Worm (Caenorhabditis elegans) whole organism, L4/young adult: ENCODE data around the gene R08E5.1.

Experiments used
- W03F9.2 ChIP-seq: fragments of 150-350 bp; optimal IDR thresholded peaks from 2 replicates; lab custom pipeline; 2014; ENCODE audit warnings: missing biosample characterization, missing genetic modification characterization
- dao-5 ChIP-seq: sonication (generic microtip); optimal IDR thresholded peaks from 2 replicates; lab custom pipeline; 2016; ENCODE audit warnings: missing genotype, missing genetic modification characterization, moderate library complexity, missing compliant biosample characterization
- him-1 ChIP-seq: sonication (generic microtip); optimal IDR thresholded peaks from 2 replicates; lab custom pipeline; 2016; ENCODE audit warnings: missing genotype, missing genetic modification reagents, missing genetic modification characterization, missing compliant biosample characterization

Gene R08E5.1

ce11 chrV:3790424-3790823 lies 19.1 kb upstream of the R08E5.1 start:
- no peak for TF ChIP-seq him-1
- no peak for TF ChIP-seq dao-5 (tag; lab: Kevin White, UChicago)
- no peak for TF ChIP-seq W03F9.2

DNA sequence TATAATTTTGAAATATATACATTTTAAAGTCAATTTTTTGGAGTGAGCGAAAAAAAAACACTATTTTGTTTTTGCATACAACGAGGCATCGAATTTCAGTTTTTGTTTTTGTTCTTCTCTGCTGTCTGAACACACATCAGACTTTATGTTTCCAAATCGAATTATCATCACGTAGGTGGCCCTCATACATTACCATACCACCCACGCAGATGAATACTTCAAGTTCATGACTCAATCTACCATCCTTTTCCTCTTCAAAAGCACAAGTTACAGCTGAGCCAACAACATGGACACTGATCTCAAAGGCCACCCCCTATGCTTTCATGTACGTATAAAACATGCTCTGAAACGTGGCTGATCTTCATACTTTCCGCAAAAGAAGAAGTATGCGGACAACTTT lies 18.5 kb upstream of the R08E5.1 start, which contains the start of gene R08F11.7:
Gene R08F11.7 (plus strand): TSS at position 301 of the 400 bp plus-strand sequence.
- no peak for TF ChIP-seq dao-5 (tag; lab: Kevin White, UChicago)
- TF ChIP-seq him-1: no peak
- no peak for TF ChIP-seq W03F9.2

- TF ChIP-seq him-1 (no peak), dao-5 (tag; lab: Kevin White, UChicago) (no peak), W03F9.2 (no peak)
Observed at ce11 chrV:3788538-3788937, 17.2 kb upstream of the R08E5.1 start.

DNA sequence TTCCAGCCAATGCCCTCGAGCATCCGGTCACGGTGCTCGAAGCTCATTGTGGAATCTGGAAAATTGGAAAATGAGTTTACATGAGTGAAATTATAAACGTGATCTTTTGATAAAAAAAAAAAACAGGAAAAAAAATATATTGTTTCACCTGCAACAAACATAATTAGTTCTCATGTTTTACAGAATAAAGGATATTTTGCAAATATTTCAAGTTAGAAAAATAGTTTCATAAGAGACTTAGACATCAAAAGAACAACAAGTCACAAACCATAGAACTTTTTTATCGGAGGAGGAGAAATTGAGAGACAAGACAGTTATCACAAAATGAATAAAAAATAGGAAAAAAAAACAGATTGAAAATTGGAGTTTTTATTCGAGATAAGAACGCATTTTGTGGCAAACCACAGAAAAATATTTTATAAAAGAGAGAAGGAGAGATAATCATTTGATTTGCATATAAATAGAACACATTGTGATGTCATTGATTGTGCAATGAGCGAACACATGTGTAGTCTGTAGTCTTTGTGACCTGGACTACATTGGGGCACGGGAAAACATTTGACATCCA lies 12.9 kb upstream of the R08E5.1 start, which contains the start of gene R08F11.1:
Gene R08F11.1 (minus strand): TSS at position 51 of the 568 bp plus-strand sequence.
- TF ChIP-seq dao-5 (tag; lab: Kevin White, UChicago) (no peak), him-1 (no peak), W03F9.2 (no peak)

DNA sequence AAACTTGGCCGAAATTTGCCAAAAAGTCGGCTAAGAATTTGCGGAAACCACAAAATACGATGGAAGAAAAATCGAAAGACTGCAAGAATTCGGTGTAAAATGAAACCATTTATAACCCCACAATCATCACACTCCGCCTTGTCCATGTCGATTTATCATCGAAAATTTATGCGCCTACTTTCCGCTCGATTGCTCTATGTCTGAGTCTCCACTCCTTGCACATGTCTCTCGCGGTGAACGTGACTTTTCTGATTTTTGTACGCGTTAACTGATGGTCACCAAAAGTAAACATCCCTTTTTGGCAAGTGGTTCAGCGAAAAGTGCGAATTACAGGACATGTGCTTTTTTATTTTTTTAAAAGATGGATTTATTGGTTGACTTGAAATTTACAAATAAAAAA lies 5.6 kb upstream of the R08E5.1 start:
- TF ChIP-seq dao-5 (tag; lab: Kevin White, UChicago): no peak
- TF ChIP-seq him-1: no peak
- TF ChIP-seq W03F9.2: no peak

ce11 chrV:3776086-3776589 lies 4.8 kb upstream of the R08E5.1 start, which contains the start of gene cysl-3:
Gene cysl-3, minus strand, starts transcription at chrV:3776136.
- TF ChIP-seq W03F9.2 (no peak), him-1 (no peak), dao-5 (tag; lab: Kevin White, UChicago) (no peak)

DNA sequence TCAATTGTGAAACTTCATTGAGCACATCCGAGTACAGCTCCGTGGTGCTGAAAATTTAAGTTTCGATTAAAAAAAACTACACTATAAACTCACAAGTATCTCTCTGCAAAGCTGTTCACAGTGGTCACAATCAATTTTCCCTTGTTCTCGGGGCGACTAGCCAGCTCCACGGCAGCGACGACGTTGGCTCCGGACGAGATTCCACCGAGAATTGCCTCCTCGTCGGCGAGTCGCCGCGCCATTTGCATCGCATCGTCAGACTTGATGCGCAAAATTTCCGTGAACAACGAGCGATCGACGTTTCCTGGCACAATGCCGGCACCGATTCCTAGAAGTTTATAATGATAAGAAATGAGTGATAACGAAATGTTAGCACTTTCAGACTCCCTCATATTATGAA lies 3.3 kb upstream of the R08E5.1 start:
- TF ChIP-seq W03F9.2 (no peak), dao-5 (tag; lab: Kevin White, UChicago) (no peak), him-1 (no peak)

DNA sequence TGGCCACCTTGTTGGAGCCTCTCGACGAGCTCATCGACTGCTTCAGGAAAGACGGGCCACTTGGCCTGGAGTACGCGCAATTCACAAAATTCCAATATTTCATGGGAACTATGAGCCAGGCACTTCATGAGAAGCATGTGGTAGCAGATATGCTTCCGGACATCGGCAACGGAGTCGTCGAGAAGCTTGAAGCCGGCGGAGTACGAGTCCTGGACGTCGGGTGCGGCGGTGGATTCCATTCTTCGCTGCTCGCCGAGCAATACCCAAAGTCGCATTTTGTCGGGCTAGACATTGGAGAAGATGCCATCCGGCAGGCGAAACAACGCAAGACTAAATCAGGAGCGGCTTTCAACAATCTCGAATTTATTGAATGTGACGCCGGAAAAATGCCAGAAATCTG lies 2.3 kb upstream of the R08E5.1 start:
- TF ChIP-seq him-1 (no peak), dao-5 (tag; lab: Kevin White, UChicago) (no peak), W03F9.2 (no peak)

DNA sequence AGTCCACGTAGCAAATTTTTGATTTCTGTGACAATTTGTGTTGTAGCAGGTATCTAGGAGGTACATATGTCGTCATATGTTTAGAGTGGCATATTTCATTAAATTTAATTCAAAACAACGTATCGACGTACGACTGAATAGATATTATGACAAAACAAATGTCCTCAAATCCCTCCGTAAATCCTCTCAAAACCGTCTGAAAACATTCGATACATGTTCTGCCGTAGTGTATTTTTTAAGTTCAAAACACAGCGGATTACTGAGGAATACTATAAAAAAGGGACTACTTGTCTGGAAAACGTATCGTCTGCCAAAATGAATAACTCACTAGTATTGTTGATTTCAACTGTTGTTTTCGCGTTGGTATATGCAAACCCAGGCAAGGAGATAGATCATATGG lies 3.0 kb downstream of the R08E5.1 start, which contains the start of gene R08E5.4:
Gene R08E5.4 (plus strand): TSS at position 301 of the 400 bp plus-strand sequence.
- TF ChIP-seq dao-5 (tag; lab: Kevin White, UChicago): no peak
- TF ChIP-seq him-1: no peak
- TF ChIP-seq W03F9.2: no peak

ce11 chrV:3766904-3767303 lies 4.4 kb downstream of the R08E5.1 start, which contains the start of gene Y39H10A.1:
Gene Y39H10A.1, plus strand, starts transcription at chrV:3767204.
- TF ChIP-seq him-1: no peak
- no peak for TF ChIP-seq dao-5 (tag; lab: Kevin White, UChicago)
- TF ChIP-seq W03F9.2: no peak

DNA sequence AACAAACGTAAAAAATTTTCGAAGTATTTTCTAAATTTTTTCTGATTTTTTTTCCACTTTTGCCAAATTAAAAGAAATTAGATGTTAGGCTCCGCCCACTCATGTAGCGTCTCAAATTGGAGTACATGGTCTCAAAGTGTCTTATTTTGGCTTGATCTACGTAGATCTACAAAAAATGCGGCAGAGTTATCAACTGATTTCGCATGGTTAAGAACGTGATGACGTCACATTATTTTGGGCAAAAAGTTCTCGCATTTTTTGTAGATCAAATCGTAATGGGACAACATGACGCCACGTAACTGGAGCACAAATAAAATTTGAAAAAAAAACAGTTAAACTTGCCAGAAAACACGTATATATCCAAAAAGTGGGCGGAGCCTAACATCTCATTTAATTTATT lies 9.5 kb downstream of the R08E5.1 start:
- TF ChIP-seq him-1 (no peak), dao-5 (tag; lab: Kevin White, UChicago) (no peak), W03F9.2 (no peak)

ce11 chrV:3760839-3761238 lies 10.5 kb downstream of the R08E5.1 start, which contains the start of gene oac-55:
Gene oac-55, plus strand, starts transcription at chrV:3761139.
- TF ChIP-seq W03F9.2: no peak
- TF ChIP-seq him-1: no peak
- TF ChIP-seq dao-5 (tag; lab: Kevin White, UChicago): no peak

DNA sequence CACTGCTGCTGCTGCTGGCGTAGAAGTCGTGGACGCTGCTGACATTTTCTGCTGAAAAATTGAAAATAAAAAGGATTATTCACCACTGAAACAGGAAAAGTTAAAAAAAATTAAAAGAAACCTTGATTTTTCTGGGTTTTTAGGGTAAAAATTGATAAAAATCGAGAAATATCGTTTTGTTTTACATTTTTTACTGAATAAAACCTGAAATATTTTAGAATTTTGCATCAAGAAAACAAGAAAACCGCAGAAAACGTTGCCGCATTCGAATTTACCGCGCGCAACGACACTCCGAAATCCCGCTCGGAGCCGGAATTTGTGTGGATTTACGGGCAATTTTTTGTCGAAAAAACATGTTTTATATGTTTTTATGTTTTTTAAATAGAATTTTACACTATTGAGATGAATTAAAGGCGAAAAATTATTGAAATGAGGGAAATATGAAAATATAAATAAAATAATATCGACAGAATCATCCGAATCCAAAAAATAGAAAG lies 11.9 kb downstream of the R08E5.1 start, which contains the start of gene chk-1:
Gene chk-1 (minus strand): TSS at position 51 of the 497 bp plus-strand sequence.
- no peak for TF ChIP-seq W03F9.2
- TF ChIP-seq him-1: no peak
- no peak for TF ChIP-seq dao-5 (tag; lab: Kevin White, UChicago)

DNA sequence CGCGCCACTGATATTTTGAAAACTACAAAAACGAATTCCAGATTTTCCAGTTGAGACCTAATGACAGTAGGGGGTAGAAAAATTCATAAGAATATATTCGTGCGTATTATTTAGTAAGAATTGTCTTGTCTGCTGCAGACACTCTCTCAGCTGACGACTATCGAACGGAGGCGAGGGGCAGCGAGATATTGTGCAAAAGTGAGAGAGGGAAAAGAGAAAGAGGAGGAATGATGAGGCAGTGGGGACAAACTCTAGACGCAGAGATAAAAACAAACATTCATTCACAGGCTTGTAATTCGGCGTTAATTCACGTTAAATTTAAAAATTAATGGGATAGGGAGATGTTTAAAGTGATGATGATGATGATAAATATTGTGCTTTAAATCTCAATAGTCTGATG lies 14.4 kb downstream of the R08E5.1 start, which contains the start of gene gid-7:
Gene gid-7 (minus strand): TSS at position 188 of the 400 bp plus-strand sequence.
- TF ChIP-seq W03F9.2 (no peak), dao-5 (tag; lab: Kevin White, UChicago) (no peak)

- TF ChIP-seq him-1 (no peak), W03F9.2 (no peak), dao-5 (tag; lab: Kevin White, UChicago) (no peak)
Observed at ce11 chrV:3750328-3750727, 21.0 kb downstream of the R08E5.1 start.
